Fruit fly (Drosophila melanogaster) whole organism, prepupa: ENCODE results near the gene Fpgs1.

Experiments
- Blimp-1 ChIP-seq: fragments of 200-800 bp; sonication (Bioruptor generic); optimal IDR thresholded peaks from 3 replicates; lab custom pipeline; 2017; ENCODE audit warnings: missing biosample characterization, missing genetic modification characterization, mild to moderate bottlenecking, moderate library complexity, missing genetic modification reagents
- CG10631 ChIP-seq: fragments of 200-800 bp; sonication (Bioruptor generic); optimal IDR thresholded peaks from 2 replicates; lab custom pipeline; 2016; ENCODE audit warnings: missing biosample characterization, missing genetic modification characterization
- CG10669 ChIP-seq: fragments of 200-800 bp; sonication (Bioruptor generic); optimal IDR thresholded peaks from 3 replicates; lab custom pipeline; 2018; ENCODE audit warnings: missing biosample characterization, mild to moderate bottlenecking, missing genetic modification characterization, moderate library complexity
- CG11294 ChIP-seq: fragments of 200-800 bp; sonication (Bioruptor generic); IDR thresholded peaks from 2 replicates; pipeline ENCODE4 v1.3.6; 2022; ENCODE audit warnings: missing biosample characterization, missing genetic modification characterization
- CG11762 ChIP-seq: fragments of 200-800 bp; sonication (Bioruptor generic); optimal IDR thresholded peaks from 3 replicates; lab custom pipeline; 2016; ENCODE audit warnings: missing biosample characterization, missing genetic modification characterization; ENCODE audit not compliant: insufficient read depth
- CG11902 ChIP-seq: fragments of 200-800 bp; sonication (Bioruptor generic); optimal IDR thresholded peaks from 3 replicates; lab custom pipeline; 2016; ENCODE audit warnings: missing biosample characterization, missing genetic modification characterization
- CG15336 ChIP-seq: fragments of 200-800 bp; sonication (Bioruptor generic); IDR thresholded peaks from 2 replicates; pipeline ENCODE4 v1.3.6; 2022; ENCODE audit warnings: missing biosample characterization, missing genetic modification characterization
- CG1621 ChIP-seq: fragments of 200-800 bp; sonication (Bioruptor generic); optimal IDR thresholded peaks from 3 replicates; lab custom pipeline; 2018; ENCODE audit warnings: missing biosample characterization, mild to moderate bottlenecking, missing genetic modification characterization
- CG3032 ChIP-seq: fragments of 200-800 bp; optimal IDR thresholded peaks from 2 replicates; lab custom pipeline; 2019; ENCODE audit warnings: missing biosample characterization, mild to moderate bottlenecking, missing genetic modification characterization, moderate library complexity
- CG31627 ChIP-seq: fragments of 200-800 bp; sonication (Bioruptor generic); optimal IDR thresholded peaks from 3 replicates; lab custom pipeline; 2016; ENCODE audit warnings: missing biosample characterization, missing genetic modification characterization
- CG34406 ChIP-seq: fragments of 200-800 bp; sonication (Bioruptor generic); optimal IDR thresholded peaks from 3 replicates; lab custom pipeline; 2016; ENCODE audit warnings: missing biosample characterization, missing genetic modification characterization
- CG3919 ChIP-seq: fragments of 200-800 bp; sonication (Bioruptor generic); optimal IDR thresholded peaks from 3 replicates; lab custom pipeline; 2016; ENCODE audit warnings: missing biosample characterization, missing genetic modification characterization
- CG4318 ChIP-seq: fragments of 200-800 bp; sonication (Bioruptor generic); optimal IDR thresholded peaks from 3 replicates; lab custom pipeline; 2017; ENCODE audit warnings: missing biosample characterization, mild to moderate bottlenecking, missing genetic modification characterization
- CG6163 ChIP-seq: fragments of 200-800 bp; sonication (Bioruptor generic); IDR thresholded peaks from 3 replicates; pipeline ENCODE4 v1.3.6; 2022; ENCODE audit warnings: missing biosample characterization, missing genetic modification characterization
- CG6276 ChIP-seq: fragments of 200-800 bp; sonication (Bioruptor generic); optimal IDR thresholded peaks from 2 replicates; lab custom pipeline; 2017; ENCODE audit warnings: missing biosample characterization, mild to moderate bottlenecking, missing genetic modification characterization
- CG6792 ChIP-seq: fragments of 200-800 bp; sonication (Bioruptor generic); optimal IDR thresholded peaks from 3 replicates; lab custom pipeline; 2016; ENCODE audit warnings: missing biosample characterization, missing genetic modification characterization
- CG6808 ChIP-seq: fragments of 200-800 bp; sonication (Bioruptor generic); optimal IDR thresholded peaks from 3 replicates; lab custom pipeline; 2017; ENCODE audit warnings: missing biosample characterization, missing genetic modification characterization, mild to moderate bottlenecking, moderate library complexity, missing genetic modification reagents
- CG7368 ChIP-seq: fragments of 200-800 bp; sonication (Bioruptor generic); optimal IDR thresholded peaks from 3 replicates; lab custom pipeline; 2016; ENCODE audit warnings: missing biosample characterization, missing genetic modification characterization
- CG8119 ChIP-seq: fragments of 200-800 bp; sonication (Bioruptor generic); IDR thresholded peaks from 3 replicates; pipeline ENCODE4 v1.3.6; 2022; ENCODE audit warnings: missing biosample characterization, missing genetic modification characterization
- CG8319 ChIP-seq: fragments of 200-800 bp; sonication (Bioruptor generic); optimal IDR thresholded peaks from 3 replicates; lab custom pipeline; 2016; ENCODE audit warnings: missing biosample characterization, missing genetic modification characterization
- CG9139 ChIP-seq: fragments of 200-800 bp; sonication (Bioruptor generic); optimal IDR thresholded peaks from 3 replicates; lab custom pipeline; 2017; ENCODE audit warnings: missing biosample characterization, mild to moderate bottlenecking, missing genetic modification characterization
- Eip75B ChIP-seq: fragments of 200-800 bp; sonication (Bioruptor generic); optimal IDR thresholded peaks from 3 replicates; lab custom pipeline; 2016; ENCODE audit warnings: missing biosample characterization, missing genetic modification characterization
- Eip78C ChIP-seq: fragments of 200-800 bp; sonication (Bioruptor generic); peaks from one replicate; lab custom pipeline; 2016; ENCODE audit warnings: missing biosample characterization, missing genetic modification characterization
- Ets21C ChIP-seq: fragments of 200-800 bp; sonication (Bioruptor generic); optimal IDR thresholded peaks from 3 replicates; lab custom pipeline; 2016; ENCODE audit warnings: missing biosample characterization, missing genetic modification characterization
- Ets96B ChIP-seq: fragments of 200-800 bp; optimal IDR thresholded peaks from 2 replicates; lab custom pipeline; 2019; ENCODE audit warnings: missing biosample characterization, mild to moderate bottlenecking, missing genetic modification characterization, moderate library complexity
- Hr38 ChIP-seq: sonication (Bioruptor generic); optimal IDR thresholded peaks from 2 replicates; lab custom pipeline; 2016; ENCODE audit warnings: missing biosample characterization, missing genetic modification characterization
- Hr39 ChIP-seq: fragments of 200-800 bp; sonication (Bioruptor generic); optimal IDR thresholded peaks from 2 replicates; lab custom pipeline; 2016; ENCODE audit warnings: missing biosample characterization, missing genetic modification characterization
- Hr4 ChIP-seq: fragments of 200-800 bp; sonication (Bioruptor generic); optimal IDR thresholded peaks from 3 replicates; lab custom pipeline; 2016; ENCODE audit warnings: missing biosample characterization, missing genetic modification characterization
- Lpt ChIP-seq: fragments of 200-800 bp; sonication (Bioruptor generic); optimal IDR thresholded peaks from 3 replicates; lab custom pipeline; 2016; ENCODE audit warnings: missing biosample characterization, missing genetic modification characterization
- Smox ChIP-seq: fragments of 200-800 bp; sonication (Bioruptor generic); optimal IDR thresholded peaks from 3 replicates; lab custom pipeline; 2016; ENCODE audit warnings: missing biosample characterization, missing genetic modification characterization
- Sox102F ChIP-seq: fragments of 200-800 bp; sonication (Bioruptor generic); optimal IDR thresholded peaks from 2 replicates; lab custom pipeline; 2016; ENCODE audit warnings: missing biosample characterization, mild to moderate bottlenecking, missing genetic modification characterization
- Sox14 ChIP-seq: fragments of 200-800 bp; sonication (Bioruptor generic); optimal IDR thresholded peaks from 3 replicates; lab custom pipeline; 2016; ENCODE audit warnings: missing biosample characterization, missing genetic modification characterization
- Sox15 ChIP-seq: fragments of 200-800 bp; sonication (Bioruptor generic); optimal IDR thresholded peaks from 3 replicates; lab custom pipeline; 2016; ENCODE audit warnings: missing biosample characterization, missing genetic modification characterization
- achi ChIP-seq: fragments of 200-800 bp; sonication (Bioruptor generic); optimal IDR thresholded peaks from 3 replicates; lab custom pipeline; 2016; ENCODE audit warnings: missing biosample characterization, missing genetic modification characterization
- acj6 ChIP-seq: fragments of 200-800 bp; sonication (Bioruptor generic); optimal IDR thresholded peaks from 3 replicates; lab custom pipeline; 2016; ENCODE audit warnings: missing biosample characterization, missing genetic modification characterization
- cyc ChIP-seq: fragments of 200-800 bp; sonication (Bioruptor generic); optimal IDR thresholded peaks from 3 replicates; lab custom pipeline; 2016; ENCODE audit warnings: missing biosample characterization, missing genetic modification characterization
- dsx ChIP-seq: fragments of 200-800 bp; optimal IDR thresholded peaks from 3 replicates; lab custom pipeline; 2019; ENCODE audit warnings: missing biosample characterization, mild to moderate bottlenecking, missing genetic modification characterization, moderate library complexity; ENCODE audit not compliant: poor library complexity, severe bottlenecking
- esn ChIP-seq: fragments of 200-800 bp; sonication (Bioruptor generic); optimal IDR thresholded peaks from 2 replicates; lab custom pipeline; 2016; ENCODE audit warnings: missing biosample characterization, mild to moderate bottlenecking, missing genetic modification characterization, moderate library complexity
- fd85E ChIP-seq: fragments of 200-800 bp; sonication (Bioruptor generic); optimal IDR thresholded peaks from 3 replicates; lab custom pipeline; 2016; ENCODE audit warnings: missing biosample characterization, missing genetic modification characterization
- fkh ChIP-seq: fragments of 200-800 bp; sonication (Bioruptor generic); optimal IDR thresholded peaks from 3 replicates; lab custom pipeline; 2017; ENCODE audit warnings: missing biosample characterization, mild to moderate bottlenecking, missing genetic modification characterization, moderate library complexity
- lz ChIP-seq: fragments of 200-800 bp; sonication (Bioruptor generic); optimal IDR thresholded peaks from 3 replicates; lab custom pipeline; 2016; ENCODE audit warnings: missing biosample characterization, missing genetic modification characterization
- net ChIP-seq: fragments of 200-800 bp; sonication (Bioruptor generic); optimal IDR thresholded peaks from 3 replicates; lab custom pipeline; 2016; ENCODE audit warnings: missing biosample characterization, missing genetic modification characterization
- pdm3 ChIP-seq: fragments of 200-800 bp; sonication (Bioruptor generic); optimal IDR thresholded peaks from 3 replicates; lab custom pipeline; 2016; ENCODE audit warnings: missing biosample characterization, missing genetic modification characterization
- salr ChIP-seq, 2 experiments: fragments of 200-800 bp; sonication (Bioruptor generic); optimal IDR thresholded peaks; 3 replicates each; lab custom pipeline; 2016 to 2018; ENCODE audit warnings: missing biosample characterization in 2 of 2, missing genetic modification characterization in 2 of 2, mild to moderate bottlenecking in 1 of 2
- spab ChIP-seq: fragments of 200-800 bp; sonication (Bioruptor generic); optimal IDR thresholded peaks from 2 replicates; lab custom pipeline; 2017; ENCODE audit warnings: missing biosample characterization, mild to moderate bottlenecking, missing genetic modification characterization, missing genetic modification reagents
- ss ChIP-seq, 2 experiments: fragments of 200-800 bp; sonication (Bioruptor generic); optimal IDR thresholded peaks; 2 replicates in 1 of 2; 3 replicates in 1 of 2; lab custom pipeline; 2017 to 2018; ENCODE audit warnings: mild to moderate bottlenecking in 2 of 2, missing biosample characterization in 2 of 2, missing genetic modification characterization in 2 of 2, moderate library complexity in 1 of 2
- svp ChIP-seq: fragments of 200-800 bp; sonication (Bioruptor generic); peaks from one replicate; lab custom pipeline; 2016; ENCODE audit warnings: missing biosample characterization, missing genetic modification characterization
- topi ChIP-seq: fragments of 200-800 bp; sonication (Bioruptor generic); optimal IDR thresholded peaks from 3 replicates; lab custom pipeline; 2016; ENCODE audit warnings: missing biosample characterization, missing genetic modification characterization

Gene Fpgs1

dm6 chrX:12582661-12582983 lies 29.0 kb upstream of the Fpgs1 start:
- TF ChIP-seq CG6276 (GFP tag; lab: Kevin White, UChicago) (peak; percentile 20), CG3919 (GFP tag; lab: Kevin White, UChicago) (no peak)

- no peak for TF ChIP-seq Blimp-1 (GFP tag; lab: Kevin White, UChicago)
- no peak for TF ChIP-seq CG34406 (GFP tag; lab: Kevin White, UChicago)
- no peak for TF ChIP-seq Sox15 (GFP tag; lab: Kevin White, UChicago)
- peak; percentile 66 for TF ChIP-seq Lpt (GFP tag; lab: Kevin White, UChicago)
- TF ChIP-seq CG11762 (GFP tag; lab: Kevin White, UChicago), result no peak
- TF ChIP-seq lz (GFP tag; lab: Kevin White, UChicago), result no peak
- TF ChIP-seq dsx (GFP tag; lab: Kevin White, UChicago), result peak; percentile 40
- TF ChIP-seq Smox (GFP tag; lab: Kevin White, UChicago), result no peak
- no peak for TF ChIP-seq fd85E (GFP tag; lab: Kevin White, UChicago)
- TF ChIP-seq CG8319 (GFP tag; lab: Kevin White, UChicago), result no peak
- peak; percentile 63 for TF ChIP-seq CG9139 (GFP tag; lab: Kevin White, UChicago)
- TF ChIP-seq svp, result peak; percentile 72
- peak; percentile 11 for TF ChIP-seq net (GFP tag; lab: Kevin White, UChicago)
- peak; percentile 15 for TF ChIP-seq Sox14
- TF ChIP-seq CG1621 (tag; lab: Kevin White, UChicago), result peak; percentile 53
- TF ChIP-seq esn, result peak; percentile 38
- TF ChIP-seq cyc (GFP tag; lab: Kevin White, UChicago), result no peak
- no peak for TF ChIP-seq CG6792 (GFP tag; lab: Kevin White, UChicago)
- peak; percentile 5 for TF ChIP-seq Ets96B (tag; lab: Kevin White, UChicago)
- TF ChIP-seq fkh, result peak; percentile 42
- peak; percentile 47 for TF ChIP-seq Eip78C (GFP tag; lab: Kevin White, UChicago)
- peak; percentile 42; the same call in 1 of the 3 replicates for TF ChIP-seq CG8119 (GFP tag; lab: Robert Waterston, UW)
- no peak for TF ChIP-seq CG6276 (GFP tag; lab: Kevin White, UChicago)
- TF ChIP-seq Eip75B, result peak; percentile 39
- TF ChIP-seq Sox102F (GFP tag; lab: Kevin White, UChicago), result no peak
- peak; percentile 66; the same call in 2 of the 3 replicates for TF ChIP-seq CG6163
- TF ChIP-seq CG10631 (GFP tag; lab: Kevin White, UChicago), result peak; percentile 34
- TF ChIP-seq ss (GFP tag; optimal IDR thresholded peaks at IDR 0.05; lab: Kevin White, UChicago), result peak; percentile 36 to 79
- TF ChIP-seq achi (GFP tag; lab: Kevin White, UChicago), result no peak
- TF ChIP-seq CG11902, result no peak
- TF ChIP-seq Ets21C (GFP tag; lab: Kevin White, UChicago), result peak; percentile 5
- TF ChIP-seq Hr38 (GFP tag; lab: Kevin White, UChicago), result no peak
- TF ChIP-seq CG11294 (GFP tag; lab: Robert Waterston, UW), result no peak
- peak in 1 of 2 experiments; percentile 14 for TF ChIP-seq salr (GFP tag; optimal IDR thresholded peaks at IDR 0.05; lab: Kevin White, UChicago)
- no peak for TF ChIP-seq Hr4
- TF ChIP-seq pdm3 (GFP tag; lab: Kevin White, UChicago), result no peak
- peak; percentile 24 for TF ChIP-seq CG31627 (GFP tag; lab: Kevin White, UChicago)
- TF ChIP-seq acj6 (GFP tag; lab: Kevin White, UChicago), result peak; percentile 37
- TF ChIP-seq CG7368, result no peak
- TF ChIP-seq topi (GFP tag; lab: Kevin White, UChicago), result no peak
- no peak for TF ChIP-seq CG10669 (GFP tag; lab: Kevin White, UChicago)
- no peak for TF ChIP-seq spab (GFP tag; lab: Kevin White, UChicago)
- TF ChIP-seq CG6808 (GFP tag; lab: Kevin White, UChicago), result no peak
- peak; percentile 27 for TF ChIP-seq CG3032 (tag; lab: Kevin White, UChicago)
- peak; percentile 10 for TF ChIP-seq CG15336 (GFP tag; lab: Robert Waterston, UW)
- TF ChIP-seq Hr39 (GFP tag; lab: Kevin White, UChicago), result peak; percentile 6
- peak; percentile 36 for TF ChIP-seq CG4318 (GFP tag; lab: Kevin White, UChicago)
These were observed 28.4 kb upstream of the Fpgs1 start, which contains the start of gene Pits for dm6 chrX:12582984-12583869. Gene Pits (minus strand): TSS chrX:12583193.
